Worm (Caenorhabditis elegans) whole organism, early embryonic: ENCODE results near the gene cest-33.

Experiments used
- B0310.2 ChIP-seq: sonication (generic microtip); optimal IDR thresholded peaks from 2 replicates; lab custom pipeline; 2016; ENCODE audit warnings: mild to moderate bottlenecking, missing genetic modification characterization, missing compliant biosample characterization
- aly-1 ChIP-seq: sonication (generic microtip); optimal IDR thresholded peaks from 2 replicates; lab custom pipeline; 2016; ENCODE audit warnings: missing genetic modification characterization, missing compliant biosample characterization
- ama-1 ChIP-seq: fragments of 150-350 bp; optimal IDR thresholded peaks from 2 replicates; lab custom pipeline; 2014
- ceh-13 ChIP-seq: fragments of 200-800 bp; sonication (Bioruptor generic); optimal IDR thresholded peaks from 2 replicates; lab custom pipeline; 2018; ENCODE audit warnings: mild to moderate bottlenecking, missing genetic modification characterization, missing compliant biosample characterization
- ceh-36 ChIP-seq: sonication (generic microtip); optimal IDR thresholded peaks from 2 replicates; lab custom pipeline; 2016; ENCODE audit warnings: missing genetic modification characterization, inconsistent platforms, missing compliant biosample characterization
- flt-1 ChIP-seq: fragments of 200-800 bp; sonication (Bioruptor generic); IDR thresholded peaks from 2 replicates; pipeline ENCODE4 v1.3.6; 2022; ENCODE audit warnings: missing genetic modification characterization, missing compliant biosample characterization
- hmbx-1 ChIP-seq: sonication (generic microtip); optimal IDR thresholded peaks from 2 replicates; lab custom pipeline; 2016; ENCODE audit warnings: mild to moderate bottlenecking, missing genetic modification characterization, missing compliant biosample characterization
- hmg-4 ChIP-seq: fragments of 200-800 bp; sonication (Bioruptor generic); optimal IDR thresholded peaks from 2 replicates; lab custom pipeline; 2018; ENCODE audit warnings: mild to moderate bottlenecking, missing genetic modification characterization, missing compliant biosample characterization
- hnd-1 ChIP-seq: sonication (generic microtip); optimal IDR thresholded peaks from 2 replicates; lab custom pipeline; 2016; ENCODE audit warnings: missing genetic modification characterization, missing compliant biosample characterization
- pes-1 ChIP-seq: fragments of 200-800 bp; sonication (Bioruptor generic); IDR thresholded peaks from 2 replicates; pipeline ENCODE4 v1.3.6; 2022; ENCODE audit warnings: missing genetic modification reagents, missing genetic modification characterization, missing compliant biosample characterization
- sea-1 ChIP-seq: fragments of 200-800 bp; sonication (Bioruptor generic); conservative IDR thresholded peaks from 2 replicates; pipeline ENCODE4 v1.3.6; 2022; ENCODE audit warnings: missing genetic modification characterization, missing compliant biosample characterization
- tbx-11 ChIP-seq: fragments of 200-800 bp; sonication (Bioruptor generic); IDR thresholded peaks from 2 replicates; pipeline ENCODE4 v1.3.6; 2022; ENCODE audit warnings: missing genetic modification characterization, missing compliant biosample characterization
- tbx-37 ChIP-seq: fragments of 200-800 bp; sonication (Bioruptor generic); conservative IDR thresholded peaks from 2 replicates; pipeline ENCODE4 v1.3.6; 2022; ENCODE audit warnings: missing genetic modification reagents, missing genetic modification characterization, missing compliant biosample characterization
- tra-4 ChIP-seq: sonication (generic microtip); optimal IDR thresholded peaks from 2 replicates; lab custom pipeline; 2017; ENCODE audit warnings: missing genetic modification characterization, missing compliant biosample characterization

- TF ChIP-seq B0310.2 (no peak), hnd-1 (tag; lab: Kevin White, UChicago) (no peak), hmbx-1 (tag; lab: Kevin White, UChicago) (no peak), ama-1 (lab: Kevin White, UChicago) (no peak), sea-1 (no peak), tbx-11 (no peak), tra-4 (tag; lab: Kevin White, UChicago) (no peak), flt-1 (GFP tag; lab: Robert Waterston, UW) (no peak), tbx-37 (no peak), ceh-36 (tag; lab: Kevin White, UChicago) (no peak), ceh-13 (no peak), pes-1 (GFP tag; lab: Robert Waterston, UW) (no peak), aly-1 (no peak), hmg-4 (no peak)
Observed at ce11 chrV:6389634-6390033, 24.2 kb upstream of the cest-33 start, which contains the start of gene F57F4.2.
